In genomic region chr2L:7200168-7200567, dm6 we compare ENCODE assay signal across 4 fruit fly cellular contexts.
TF ChIP-seq lines count a peak whose summit lies in the region.

No protein-coding gene starts in this region.

- TF ChIP-seq CTCF in whole organism, embryonic (GFP tag; optimal IDR thresholded peaks at IDR 0.05; lab: Kevin White, UChicago): no peak

TF ChIP-seq in whole organism, embryonic, 481 proteins besides CTCF, POLR2A, EP300 and RAD21:
- TF ChIP-seq twi (tag; optimal IDR thresholded peaks at IDR 0.05; lab: Kevin White, UChicago) (no peak), Eip74EF (GFP tag; optimal IDR thresholded peaks at IDR 0.05; lab: Kevin White, UChicago) (no peak), esg (GFP tag; conservative IDR thresholded peaks at IDR 0.05; lab: Robert Waterston, UW) (no peak), jigr1 (GFP tag; IDR thresholded peaks at IDR 0.05; lab: Robert Waterston, UW) (no peak), Hey (tag; optimal IDR thresholded peaks at IDR 0.05; lab: Kevin White, UChicago) (no peak), CG6689 (GFP tag; IDR thresholded peaks at IDR 0.05; lab: Robert Waterston, UW) (0 out of 2 replicates have a peak, but pooled peaks have one; percentile 16), gem (tag; optimal IDR thresholded peaks at IDR 0.05; lab: Kevin White, UChicago) (peak; percentile 32), E2f2 (GFP tag; IDR thresholded peaks at IDR 0.05; lab: Robert Waterston, UW) (no peak), CG6854 (GFP tag; optimal IDR thresholded peaks at IDR 0.05; lab: Kevin White, UChicago) (no peak), Blimp-1 (GFP tag; optimal IDR thresholded peaks at IDR 0.05; lab: Kevin White, UChicago) (peak; percentile 10), CG1602 (GFP tag; optimal IDR thresholded peaks at IDR 0.05; lab: Kevin White, UChicago) (no peak), bcd (GFP tag; optimal IDR thresholded peaks at IDR 0.05; lab: Kevin White, UChicago) (no peak), Sox100B (GFP tag; optimal IDR thresholded peaks at IDR 0.05; lab: Kevin White, UChicago) (no peak), row (GFP tag; IDR thresholded peaks at IDR 0.05; lab: Robert Waterston, UW) (peak; percentile 9; the same call in 1 of the 3 replicates), sens (GFP tag; lab: Kevin White, UChicago) (peak; percentile 27), tup (GFP tag; optimal IDR thresholded peaks at IDR 0.05; lab: Kevin White, UChicago) (no peak), CG17361 (GFP tag; IDR thresholded peaks at IDR 0.05; lab: Robert Waterston, UW) (0 out of 3 replicates have a peak, but pooled peaks have one; percentile 30), Sry-β (GFP tag; optimal IDR thresholded peaks at IDR 0.05; lab: Kevin White, UChicago) (peak; percentile 86), CG7839 (tag; optimal IDR thresholded peaks at IDR 0.05; lab: Kevin White, UChicago) (peak; percentile 0), pnt (GFP tag; optimal IDR thresholded peaks at IDR 0.05; lab: Kevin White, UChicago) (no peak), CG14667 (GFP tag; IDR thresholded peaks at IDR 0.05; lab: Robert Waterston, UW) (no peak), CG10979 (tag; optimal IDR thresholded peaks at IDR 0.05; lab: Kevin White, UChicago) (peak; percentile 2), oc (tag; optimal IDR thresholded peaks at IDR 0.05; lab: Kevin White, UChicago) (no peak)

TF ChIP-seq in whole organism, prepupa, 60 proteins besides CTCF, POLR2A, EP300 and RAD21 (continues in another document):
- TF ChIP-seq CG6792 (GFP tag; optimal IDR thresholded peaks at IDR 0.05; lab: Kevin White, UChicago) (no peak), CG32006 (GFP tag; optimal IDR thresholded peaks at IDR 0.05; lab: Kevin White, UChicago) (peak; percentile 42), CG16779 (tag; optimal IDR thresholded peaks at IDR 0.05; lab: Kevin White, UChicago) (no peak), vri (GFP tag; optimal IDR thresholded peaks at IDR 0.05; lab: Kevin White, UChicago) (no peak), eg (GFP tag; IDR thresholded peaks at IDR 0.05; lab: Robert Waterston, UW) (no peak), Hr38 (GFP tag; optimal IDR thresholded peaks at IDR 0.05; lab: Kevin White, UChicago) (no peak), acj6 (GFP tag; optimal IDR thresholded peaks at IDR 0.05; lab: Kevin White, UChicago) (no peak), topi (GFP tag; optimal IDR thresholded peaks at IDR 0.05; lab: Kevin White, UChicago) (peak; percentile 8), Met (GFP tag; optimal IDR thresholded peaks at IDR 0.05; lab: Kevin White, UChicago) (no peak), CG11294 (GFP tag; IDR thresholded peaks at IDR 0.05; lab: Robert Waterston, UW) (no peak), CG6854 (GFP tag; optimal IDR thresholded peaks at IDR 0.05; lab: Kevin White, UChicago) (no peak), Blimp-1 (GFP tag; optimal IDR thresholded peaks at IDR 0.05; lab: Kevin White, UChicago) (no peak), Eip78C (GFP tag; lab: Kevin White, UChicago) (peak; percentile 72), CG8119 (GFP tag; IDR thresholded peaks at IDR 0.05; lab: Robert Waterston, UW) (no peak), CG6808 (GFP tag; optimal IDR thresholded peaks at IDR 0.05; lab: Kevin White, UChicago) (no peak), OdsH (GFP tag; optimal IDR thresholded peaks at IDR 0.05; lab: Kevin White, UChicago) (no peak), net (GFP tag; optimal IDR thresholded peaks at IDR 0.05; lab: Kevin White, UChicago) (no peak), Smox (GFP tag; optimal IDR thresholded peaks at IDR 0.05; lab: Kevin White, UChicago) (no peak), fkh (GFP tag; optimal IDR thresholded peaks at IDR 0.05; lab: Kevin White, UChicago) (no peak), CG3032 (tag; optimal IDR thresholded peaks at IDR 0.05; lab: Kevin White, UChicago) (no peak), salr (GFP tag; optimal IDR thresholded peaks at IDR 0.05; lab: Kevin White, UChicago) (peak in 1 of 2 experiments; percentile 16), CG15336 (GFP tag; IDR thresholded peaks at IDR 0.05; lab: Robert Waterston, UW) (0 out of 2 replicates have a peak, but pooled peaks have one; percentile 1), svp (GFP tag; lab: Kevin White, UChicago) (peak; percentile 73), CG4318 (GFP tag; optimal IDR thresholded peaks at IDR 0.05; lab: Kevin White, UChicago) (no peak), Hr39 (GFP tag; optimal IDR thresholded peaks at IDR 0.05; lab: Kevin White, UChicago) (no peak)

TF ChIP-seq in whole organism, pupa, 21 proteins besides CTCF, POLR2A, EP300 and RAD21:
- TF ChIP-seq CG17806 (tag; optimal IDR thresholded peaks at IDR 0.05; lab: Kevin White, UChicago): peak; percentile 2
- TF ChIP-seq CG14655 (GFP tag; optimal IDR thresholded peaks at IDR 0.05; lab: Kevin White, UChicago): peak; percentile 26
- TF ChIP-seq CG8301 (tag; optimal IDR thresholded peaks at IDR 0.05; lab: Kevin White, UChicago): peak; percentile 27
- TF ChIP-seq Pif1B (GFP tag; optimal IDR thresholded peaks at IDR 0.05; lab: Kevin White, UChicago): no peak
- peak; percentile 23 for TF ChIP-seq CG8159 (tag; optimal IDR thresholded peaks at IDR 0.05; lab: Kevin White, UChicago)
- TF ChIP-seq D1 (tag; optimal IDR thresholded peaks at IDR 0.05; lab: Kevin White, UChicago): peak; percentile 31
- no peak for TF ChIP-seq CG9948 (tag; optimal IDR thresholded peaks at IDR 0.05; lab: Kevin White, UChicago)

TF ChIP-seq in whole organism, wandering third instar larva, 38 proteins besides CTCF, POLR2A, EP300 and RAD21:
- TF ChIP-seq dl (GFP tag; optimal IDR thresholded peaks at IDR 0.05; lab: Kevin White, UChicago; ENCODE audit: insufficient read depth in 1 of 2, partially characterized antibody in 2 of 2) (no peak), Myc (optimal IDR thresholded peaks at IDR 0.05; lab: Kevin White, UChicago) (peak; percentile 72)

Comparison
In these comparisons a context has a peak if more than half of its experiments do, and no peak if none do; other contexts are left out.
1. Of the 7 proteins assayed by ChIP-seq in both whole organism, embryonic and whole organism, prepupa: peak only in whole organism, embryonic: Blimp-1; only in whole organism, prepupa: none; in both: none; in neither: 6.